Worm (Caenorhabditis elegans): ENCODE results near the gene cyp-25A6.

ce11 chrIV:4207088-4207487, 9.8 kb downstream of the cyp-25A6 start, which contains the start of gene osgn-1:
- no peak for TF ChIP-seq unc-62 (GFP tag; optimal IDR thresholded peaks at IDR 0.05)
- TF ChIP-seq aly-2 (tag; optimal IDR thresholded peaks at IDR 0.05), result no peak
- no peak for TF ChIP-seq R02D3.7 (tag; optimal IDR thresholded peaks at IDR 0.05)
- no peak for TF ChIP-seq nhr-76 (tag; optimal IDR thresholded peaks at IDR 0.05)
- no peak for TF ChIP-seq pha-4 (tag; optimal IDR thresholded peaks at IDR 0.05)
- TF ChIP-seq nhr-43 (tag; optimal IDR thresholded peaks at IDR 0.05; ENCODE audit: poor library complexity, severe bottlenecking), result no peak
- no peak for TF ChIP-seq nhr-11 (tag; optimal IDR thresholded peaks at IDR 0.05)

All from whole organism, L3 larva.